Worm (Caenorhabditis elegans) whole organism, late embryonic: Measurements from ENCODE around the gene str-106.

Experiments used
- F13H6.1 ChIP-seq: sonication (generic microtip); optimal IDR thresholded peaks from 2 replicates; lab custom pipeline; 2016; ENCODE audit warnings: missing genetic modification characterization, missing compliant biosample characterization
- ceh-31 ChIP-seq: sonication (generic microtip); optimal IDR thresholded peaks from 2 replicates; lab custom pipeline; 2016; ENCODE audit warnings: missing genetic modification characterization, missing compliant biosample characterization
- ceh-34 ChIP-seq: sonication (generic microtip); optimal IDR thresholded peaks from 2 replicates; lab custom pipeline; 2016; ENCODE audit warnings: mild to moderate bottlenecking, missing genetic modification characterization, missing compliant biosample characterization
- ceh-45 ChIP-seq: fragments of 200-800 bp; sonication (Bioruptor generic); IDR thresholded peaks from 2 replicates; pipeline ENCODE4 v1.3.6; 2022; ENCODE audit warnings: missing genetic modification reagents, missing genetic modification characterization, missing compliant biosample characterization
- ceh-9 ChIP-seq: sonication (generic microtip); optimal IDR thresholded peaks from 2 replicates; lab custom pipeline; 2016; ENCODE audit warnings: mild to moderate bottlenecking, missing genetic modification characterization, inconsistent platforms, missing compliant biosample characterization
- fkh-10 ChIP-seq: fragments of 150-350 bp; optimal IDR thresholded peaks from 2 replicates; lab custom pipeline; 2014; ENCODE audit warnings: missing biosample characterization, missing genetic modification reagents, missing genetic modification characterization
- hlh-13 ChIP-seq: fragments of 200-800 bp; sonication (Bioruptor generic); optimal IDR thresholded peaks from 2 replicates; lab custom pipeline; 2018; ENCODE audit warnings: mild to moderate bottlenecking, missing genetic modification characterization, missing compliant biosample characterization
- nfya-1 ChIP-seq: sonication (generic microtip); optimal IDR thresholded peaks from 2 replicates; lab custom pipeline; 2017; ENCODE audit warnings: missing genetic modification characterization, mild to moderate bottlenecking, missing compliant biosample characterization, antibody characterized with exemption, moderate library complexity
- nhr-11 ChIP-seq: fragments of 150-350 bp; optimal IDR thresholded peaks from 2 replicates; lab custom pipeline; 2014; ENCODE audit warnings: missing biosample characterization, missing genetic modification characterization
- pat-9 ChIP-seq: fragments of 200-800 bp; sonication (Bioruptor generic); optimal IDR thresholded peaks from 2 replicates; lab custom pipeline; 2018; ENCODE audit warnings: mild to moderate bottlenecking, missing genetic modification characterization, moderate library complexity, missing compliant biosample characterization
- ttx-3 ChIP-seq: sonication (generic microtip); optimal IDR thresholded peaks from 2 replicates; lab custom pipeline; 2016; ENCODE audit warnings: missing genetic modification reagents, missing genetic modification characterization, missing compliant biosample characterization
- unc-55 ChIP-seq: sonication (generic microtip); optimal IDR thresholded peaks from 2 replicates; lab custom pipeline; 2017; ENCODE audit warnings: missing biosample characterization, missing genetic modification reagents, missing genetic modification characterization
- unc-86 ChIP-seq: sonication (generic microtip); optimal IDR thresholded peaks from 2 replicates; lab custom pipeline; 2016; ENCODE audit warnings: missing genetic modification characterization, missing compliant biosample characterization

DNA sequence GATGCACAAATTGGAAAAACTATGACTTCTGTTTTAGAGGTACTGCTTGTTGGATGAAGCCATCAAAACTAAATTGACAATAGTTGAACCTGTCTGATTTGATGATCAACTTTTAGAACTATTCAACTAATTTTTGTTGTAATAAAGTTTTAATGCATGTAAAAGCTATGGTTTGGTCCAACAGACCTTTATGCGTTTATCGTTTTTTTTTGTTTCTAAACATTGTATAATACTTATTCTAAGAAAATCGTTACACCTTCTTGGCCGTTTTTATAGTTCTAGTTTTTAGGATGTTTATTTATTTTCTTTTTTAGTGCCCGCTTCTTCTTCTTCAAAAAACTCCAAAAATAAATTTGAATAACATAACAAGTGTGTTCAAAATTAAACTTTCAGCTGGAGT, 16.7 kb upstream of the str-106 start, which contains the start of gene F10A3.12:
- TF ChIP-seq ttx-3 (tag; lab: Kevin White, UChicago) (no peak), F13H6.1 (tag; lab: Kevin White, UChicago) (no peak), ceh-31 (tag; lab: Kevin White, UChicago) (no peak), ceh-45 (GFP tag; lab: Robert Waterston, UW) (no peak), nfya-1 (tag; lab: Kevin White, UChicago) (no peak), pat-9 (tag; lab: Kevin White, UChicago) (no peak), hlh-13 (no peak), unc-55 (GFP tag; lab: Kevin White, UChicago) (no peak), ceh-9 (tag; lab: Kevin White, UChicago) (no peak), nhr-11 (tag; lab: Kevin White, UChicago) (no peak), fkh-10 (GFP tag; lab: Kevin White, UChicago) (no peak), ceh-34 (tag; lab: Kevin White, UChicago) (no peak), unc-86 (tag; lab: Kevin White, UChicago) (no peak)
